Fruit fly (Drosophila melanogaster) whole organism: ENCODE measurements around the gene CG42329.

Source experiments
- CG8478 ChIP-seq: fragments of >200 bp; optimal IDR thresholded peaks from 2 replicates; lab custom pipeline; 2018; ENCODE audit warnings: inconsistent platforms
- pan ChIP-seq: fragments of >200 bp; optimal IDR thresholded peaks from 2 replicates; lab custom pipeline; 2017

dm6 chr2L:1201396-1201837, 17.7 kb upstream of the CG42329 start:
- no peak for TF ChIP-seq pan
- no peak for TF ChIP-seq CG8478 (lab: Kevin White, UChicago)
